Worm (Caenorhabditis elegans): ENCODE data around the gene W09G12.8.

Gene W09G12.8

ce11 chrIV:1255632-1256031 lies 29.6 kb downstream of the W09G12.8 start, which contains the start of gene clec-167:
Gene clec-167 (minus strand): TSS chrIV:1255732.
- no peak for TF ChIP-seq flt-1 (GFP tag; IDR thresholded peaks at IDR 0.05)
- TF ChIP-seq klf-2 (GFP tag; conservative IDR thresholded peaks at IDR 0.05), result no peak
- no peak for TF ChIP-seq T22C8.4 (GFP tag; IDR thresholded peaks at IDR 0.05)
- TF ChIP-seq med-1 (GFP tag; optimal IDR thresholded peaks at IDR 0.05; ENCODE audit: insufficient read depth), result no peak
- no peak for TF ChIP-seq cog-1 (tag; optimal IDR thresholded peaks at IDR 0.05)
- no peak for TF ChIP-seq tab-1 (GFP tag; IDR thresholded peaks at IDR 0.05)
- no peak for TF ChIP-seq ztf-29 (GFP tag; IDR thresholded peaks at IDR 0.05)
- no peak for TF ChIP-seq ref-1 (GFP tag; conservative IDR thresholded peaks at IDR 0.05)
- no peak for TF ChIP-seq ztf-23 (GFP tag; IDR thresholded peaks at IDR 0.05)

- no peak for TF ChIP-seq T22C8.4 (GFP tag; IDR thresholded peaks at IDR 0.05)
- TF ChIP-seq klf-2 (GFP tag; conservative IDR thresholded peaks at IDR 0.05), result no peak
- TF ChIP-seq flt-1 (GFP tag; IDR thresholded peaks at IDR 0.05), result no peak
- TF ChIP-seq cog-1 (tag; optimal IDR thresholded peaks at IDR 0.05), result no peak
- TF ChIP-seq med-1 (GFP tag; optimal IDR thresholded peaks at IDR 0.05; ENCODE audit: insufficient read depth), result no peak
- no peak for TF ChIP-seq ref-1 (GFP tag; conservative IDR thresholded peaks at IDR 0.05)
- TF ChIP-seq tab-1 (GFP tag; IDR thresholded peaks at IDR 0.05), result no peak
- TF ChIP-seq ztf-23 (GFP tag; IDR thresholded peaks at IDR 0.05), result no peak
- TF ChIP-seq ztf-29 (GFP tag; IDR thresholded peaks at IDR 0.05), result no peak
These were observed 30.7 kb downstream of the W09G12.8 start, which contains the start of gene clec-168 for ce11 chrIV:1256723-1257122. Gene clec-168 (plus strand): TSS chrIV:1256969.

- TF ChIP-seq klf-2 (GFP tag; conservative IDR thresholded peaks at IDR 0.05) (no peak), ztf-23 (GFP tag; IDR thresholded peaks at IDR 0.05) (no peak), tab-1 (GFP tag; IDR thresholded peaks at IDR 0.05) (no peak), flt-1 (GFP tag; IDR thresholded peaks at IDR 0.05) (no peak), ref-1 (GFP tag; conservative IDR thresholded peaks at IDR 0.05) (no peak), T22C8.4 (GFP tag; IDR thresholded peaks at IDR 0.05) (no peak), ztf-29 (GFP tag; IDR thresholded peaks at IDR 0.05) (no peak), med-1 (GFP tag; optimal IDR thresholded peaks at IDR 0.05; ENCODE audit: insufficient read depth) (no peak), cog-1 (tag; optimal IDR thresholded peaks at IDR 0.05) (no peak)
These were observed 34.5 kb downstream of the W09G12.8 start for ce11 chrIV:1260474-1260873.

ce11 chrIV:1261024-1261423 lies 35.0 kb downstream of the W09G12.8 start, which contains the start of gene clec-169:
Gene clec-169 (plus strand): TSS chrIV:1261324.
- TF ChIP-seq med-1 (GFP tag; optimal IDR thresholded peaks at IDR 0.05; ENCODE audit: insufficient read depth), result no peak
- no peak for TF ChIP-seq ztf-23 (GFP tag; IDR thresholded peaks at IDR 0.05)
- no peak for TF ChIP-seq flt-1 (GFP tag; IDR thresholded peaks at IDR 0.05)
- TF ChIP-seq klf-2 (GFP tag; conservative IDR thresholded peaks at IDR 0.05), result no peak
- TF ChIP-seq cog-1 (tag; optimal IDR thresholded peaks at IDR 0.05), result no peak

- no peak for TF ChIP-seq tab-1 (GFP tag; IDR thresholded peaks at IDR 0.05)
- no peak for TF ChIP-seq ztf-29 (GFP tag; IDR thresholded peaks at IDR 0.05)
- TF ChIP-seq ref-1 (GFP tag; conservative IDR thresholded peaks at IDR 0.05), result no peak
- TF ChIP-seq cog-1 (tag; optimal IDR thresholded peaks at IDR 0.05), result no peak
- no peak for TF ChIP-seq flt-1 (GFP tag; IDR thresholded peaks at IDR 0.05)
- TF ChIP-seq klf-2 (GFP tag; conservative IDR thresholded peaks at IDR 0.05), result no peak
- no peak for TF ChIP-seq ztf-23 (GFP tag; IDR thresholded peaks at IDR 0.05)
- no peak for TF ChIP-seq med-1 (GFP tag; optimal IDR thresholded peaks at IDR 0.05; ENCODE audit: insufficient read depth)
These were observed 35.9 kb downstream of the W09G12.8 start for ce11 chrIV:1261930-1262329.

ce11 chrIV:1264928-1265327 lies 38.9 kb downstream of the W09G12.8 start, which contains the start of gene F38A1.13:
Gene F38A1.13 (plus strand): TSS chrIV:1265228.
- TF ChIP-seq ref-1 (GFP tag; conservative IDR thresholded peaks at IDR 0.05) (no peak), klf-2 (GFP tag; conservative IDR thresholded peaks at IDR 0.05) (no peak), ztf-29 (GFP tag; IDR thresholded peaks at IDR 0.05) (no peak), ztf-23 (GFP tag; IDR thresholded peaks at IDR 0.05) (no peak), flt-1 (GFP tag; IDR thresholded peaks at IDR 0.05) (no peak), T22C8.4 (GFP tag; IDR thresholded peaks at IDR 0.05) (no peak), cog-1 (tag; optimal IDR thresholded peaks at IDR 0.05) (no peak)

ce11 chrIV:1266138-1266537 lies 40.2 kb downstream of the W09G12.8 start:
- TF ChIP-seq T22C8.4 (GFP tag; IDR thresholded peaks at IDR 0.05), result no peak

ce11 chrIV:1266724-1267123 lies 40.7 kb downstream of the W09G12.8 start, which contains the start of gene clec-170:
Gene clec-170 (plus strand): TSS chrIV:1266866.
- TF ChIP-seq T22C8.4 (GFP tag; IDR thresholded peaks at IDR 0.05), result no peak
- no peak for TF ChIP-seq ztf-29 (GFP tag; IDR thresholded peaks at IDR 0.05)
- no peak for TF ChIP-seq cog-1 (tag; optimal IDR thresholded peaks at IDR 0.05)
- no peak for TF ChIP-seq tab-1 (GFP tag; IDR thresholded peaks at IDR 0.05)
- TF ChIP-seq ref-1 (GFP tag; conservative IDR thresholded peaks at IDR 0.05), result no peak
- no peak for TF ChIP-seq ztf-23 (GFP tag; IDR thresholded peaks at IDR 0.05)
- TF ChIP-seq klf-2 (GFP tag; conservative IDR thresholded peaks at IDR 0.05), result no peak
- TF ChIP-seq med-1 (GFP tag; optimal IDR thresholded peaks at IDR 0.05; ENCODE audit: insufficient read depth), result no peak
- TF ChIP-seq flt-1 (GFP tag; IDR thresholded peaks at IDR 0.05), result no peak

ce11 chrIV:1274583-1274982 lies 48.6 kb downstream of the W09G12.8 start, which contains the start of gene C09E9.1:
Gene C09E9.1 (plus strand): TSS chrIV:1274868.
- TF ChIP-seq tab-1 (GFP tag; IDR thresholded peaks at IDR 0.05) (no peak), med-1 (GFP tag; optimal IDR thresholded peaks at IDR 0.05; ENCODE audit: insufficient read depth) (no peak), T22C8.4 (GFP tag; IDR thresholded peaks at IDR 0.05) (no peak), ztf-23 (GFP tag; IDR thresholded peaks at IDR 0.05) (no peak), cog-1 (tag; optimal IDR thresholded peaks at IDR 0.05) (no peak), ztf-29 (GFP tag; IDR thresholded peaks at IDR 0.05) (no peak), klf-2 (GFP tag; conservative IDR thresholded peaks at IDR 0.05) (no peak), ref-1 (GFP tag; conservative IDR thresholded peaks at IDR 0.05) (no peak), flt-1 (GFP tag; IDR thresholded peaks at IDR 0.05) (no peak)

ce11 chrIV:1275910-1276309 lies 49.9 kb downstream of the W09G12.8 start:
- TF ChIP-seq ref-1 (GFP tag; conservative IDR thresholded peaks at IDR 0.05) (no peak), T22C8.4 (GFP tag; IDR thresholded peaks at IDR 0.05) (no peak), tab-1 (GFP tag; IDR thresholded peaks at IDR 0.05) (no peak), cog-1 (tag; optimal IDR thresholded peaks at IDR 0.05) (no peak), med-1 (GFP tag; optimal IDR thresholded peaks at IDR 0.05; ENCODE audit: insufficient read depth) (no peak), flt-1 (GFP tag; IDR thresholded peaks at IDR 0.05) (no peak), ztf-29 (GFP tag; IDR thresholded peaks at IDR 0.05) (no peak), klf-2 (GFP tag; conservative IDR thresholded peaks at IDR 0.05) (no peak), ztf-23 (GFP tag; IDR thresholded peaks at IDR 0.05) (no peak)
